Fruit fly (Drosophila melanogaster) whole organism, prepupa: ENCODE data around the gene CG17570.

Experiments used
- Blimp-1 ChIP-seq: fragments of 200-800 bp; sonication (Bioruptor generic); optimal IDR thresholded peaks from 3 replicates; lab custom pipeline; 2017; ENCODE audit warnings: missing biosample characterization, missing genetic modification characterization, mild to moderate bottlenecking, moderate library complexity, missing genetic modification reagents
- CG10631 ChIP-seq: fragments of 200-800 bp; sonication (Bioruptor generic); optimal IDR thresholded peaks from 2 replicates; lab custom pipeline; 2016; ENCODE audit warnings: missing biosample characterization, missing genetic modification characterization
- CG10669 ChIP-seq: fragments of 200-800 bp; sonication (Bioruptor generic); optimal IDR thresholded peaks from 3 replicates; lab custom pipeline; 2018; ENCODE audit warnings: missing biosample characterization, mild to moderate bottlenecking, missing genetic modification characterization, moderate library complexity
- CG11294 ChIP-seq: fragments of 200-800 bp; sonication (Bioruptor generic); IDR thresholded peaks from 2 replicates; pipeline ENCODE4 v1.3.6; 2022; ENCODE audit warnings: missing biosample characterization, missing genetic modification characterization
- CG11902 ChIP-seq: fragments of 200-800 bp; sonication (Bioruptor generic); optimal IDR thresholded peaks from 3 replicates; lab custom pipeline; 2016; ENCODE audit warnings: missing biosample characterization, missing genetic modification characterization
- CG15336 ChIP-seq: fragments of 200-800 bp; sonication (Bioruptor generic); IDR thresholded peaks from 2 replicates; pipeline ENCODE4 v1.3.6; 2022; ENCODE audit warnings: missing biosample characterization, missing genetic modification characterization
- CG16779 ChIP-seq: fragments of 200-800 bp; sonication (Bioruptor generic); optimal IDR thresholded peaks from 3 replicates; lab custom pipeline; 2017; ENCODE audit warnings: missing biosample characterization, mild to moderate bottlenecking, missing genetic modification characterization
- CG3032 ChIP-seq: fragments of 200-800 bp; optimal IDR thresholded peaks from 2 replicates; lab custom pipeline; 2019; ENCODE audit warnings: missing biosample characterization, mild to moderate bottlenecking, missing genetic modification characterization, moderate library complexity
- CG31627 ChIP-seq: fragments of 200-800 bp; sonication (Bioruptor generic); optimal IDR thresholded peaks from 3 replicates; lab custom pipeline; 2016; ENCODE audit warnings: missing biosample characterization, missing genetic modification characterization
- CG32006 ChIP-seq: fragments of 200-800 bp; sonication (Bioruptor generic); optimal IDR thresholded peaks from 3 replicates; lab custom pipeline; 2017; ENCODE audit warnings: missing biosample characterization, mild to moderate bottlenecking, missing genetic modification characterization
- CG34406 ChIP-seq: fragments of 200-800 bp; sonication (Bioruptor generic); optimal IDR thresholded peaks from 3 replicates; lab custom pipeline; 2016; ENCODE audit warnings: missing biosample characterization, missing genetic modification characterization
- CG6163 ChIP-seq: fragments of 200-800 bp; sonication (Bioruptor generic); IDR thresholded peaks from 3 replicates; pipeline ENCODE4 v1.3.6; 2022; ENCODE audit warnings: missing biosample characterization, missing genetic modification characterization
- CG6276 ChIP-seq: fragments of 200-800 bp; sonication (Bioruptor generic); optimal IDR thresholded peaks from 2 replicates; lab custom pipeline; 2017; ENCODE audit warnings: missing biosample characterization, mild to moderate bottlenecking, missing genetic modification characterization
- CG6808 ChIP-seq: fragments of 200-800 bp; sonication (Bioruptor generic); optimal IDR thresholded peaks from 3 replicates; lab custom pipeline; 2017; ENCODE audit warnings: missing biosample characterization, missing genetic modification characterization, mild to moderate bottlenecking, moderate library complexity, missing genetic modification reagents
- CG7368 ChIP-seq: fragments of 200-800 bp; sonication (Bioruptor generic); optimal IDR thresholded peaks from 3 replicates; lab custom pipeline; 2016; ENCODE audit warnings: missing biosample characterization, missing genetic modification characterization
- CG8319 ChIP-seq: fragments of 200-800 bp; sonication (Bioruptor generic); optimal IDR thresholded peaks from 3 replicates; lab custom pipeline; 2016; ENCODE audit warnings: missing biosample characterization, missing genetic modification characterization
- CG9139 ChIP-seq: fragments of 200-800 bp; sonication (Bioruptor generic); optimal IDR thresholded peaks from 3 replicates; lab custom pipeline; 2017; ENCODE audit warnings: missing biosample characterization, mild to moderate bottlenecking, missing genetic modification characterization
- Eip93F ChIP-seq: fragments of 200-800 bp; sonication (Bioruptor generic); optimal IDR thresholded peaks from 2 replicates; lab custom pipeline; 2016; ENCODE audit warnings: missing biosample characterization, mild to moderate bottlenecking, missing genetic modification characterization
- Ets21C ChIP-seq: fragments of 200-800 bp; sonication (Bioruptor generic); optimal IDR thresholded peaks from 3 replicates; lab custom pipeline; 2016; ENCODE audit warnings: missing biosample characterization, missing genetic modification characterization
- Ets96B ChIP-seq: fragments of 200-800 bp; optimal IDR thresholded peaks from 2 replicates; lab custom pipeline; 2019; ENCODE audit warnings: missing biosample characterization, mild to moderate bottlenecking, missing genetic modification characterization, moderate library complexity
- Hr38 ChIP-seq: sonication (Bioruptor generic); optimal IDR thresholded peaks from 2 replicates; lab custom pipeline; 2016; ENCODE audit warnings: missing biosample characterization, missing genetic modification characterization
- Hr39 ChIP-seq: fragments of 200-800 bp; sonication (Bioruptor generic); optimal IDR thresholded peaks from 2 replicates; lab custom pipeline; 2016; ENCODE audit warnings: missing biosample characterization, missing genetic modification characterization
- Hr4 ChIP-seq: fragments of 200-800 bp; sonication (Bioruptor generic); optimal IDR thresholded peaks from 3 replicates; lab custom pipeline; 2016; ENCODE audit warnings: missing biosample characterization, missing genetic modification characterization
- Lpt ChIP-seq: fragments of 200-800 bp; sonication (Bioruptor generic); optimal IDR thresholded peaks from 3 replicates; lab custom pipeline; 2016; ENCODE audit warnings: missing biosample characterization, missing genetic modification characterization
- Met ChIP-seq: fragments of 200-800 bp; sonication (Bioruptor generic); optimal IDR thresholded peaks from 3 replicates; lab custom pipeline; 2016; ENCODE audit warnings: missing biosample characterization, missing genetic modification characterization
- OdsH ChIP-seq: fragments of 200-800 bp; sonication (Bioruptor generic); optimal IDR thresholded peaks from 3 replicates; lab custom pipeline; 2016; ENCODE audit warnings: missing biosample characterization, missing genetic modification characterization
- Smox ChIP-seq: fragments of 200-800 bp; sonication (Bioruptor generic); optimal IDR thresholded peaks from 3 replicates; lab custom pipeline; 2016; ENCODE audit warnings: missing biosample characterization, missing genetic modification characterization
- Sox14 ChIP-seq: fragments of 200-800 bp; sonication (Bioruptor generic); optimal IDR thresholded peaks from 3 replicates; lab custom pipeline; 2016; ENCODE audit warnings: missing biosample characterization, missing genetic modification characterization
- acj6 ChIP-seq: fragments of 200-800 bp; sonication (Bioruptor generic); optimal IDR thresholded peaks from 3 replicates; lab custom pipeline; 2016; ENCODE audit warnings: missing biosample characterization, missing genetic modification characterization
- cyc ChIP-seq: fragments of 200-800 bp; sonication (Bioruptor generic); optimal IDR thresholded peaks from 3 replicates; lab custom pipeline; 2016; ENCODE audit warnings: missing biosample characterization, missing genetic modification characterization
- dac ChIP-seq: fragments of 200-800 bp; sonication (Bioruptor generic); optimal IDR thresholded peaks from 2 replicates; lab custom pipeline; 2017; ENCODE audit warnings: missing biosample characterization, mild to moderate bottlenecking, missing genetic modification characterization
- eg ChIP-seq: fragments of 200-800 bp; sonication (Bioruptor generic); IDR thresholded peaks from 3 replicates; pipeline ENCODE4 v1.3.6; 2022; ENCODE audit warnings: missing biosample characterization, missing genetic modification characterization
- esn ChIP-seq: fragments of 200-800 bp; sonication (Bioruptor generic); optimal IDR thresholded peaks from 2 replicates; lab custom pipeline; 2016; ENCODE audit warnings: missing biosample characterization, mild to moderate bottlenecking, missing genetic modification characterization, moderate library complexity
- fd85E ChIP-seq: fragments of 200-800 bp; sonication (Bioruptor generic); optimal IDR thresholded peaks from 3 replicates; lab custom pipeline; 2016; ENCODE audit warnings: missing biosample characterization, missing genetic modification characterization
- lz ChIP-seq: fragments of 200-800 bp; sonication (Bioruptor generic); optimal IDR thresholded peaks from 3 replicates; lab custom pipeline; 2016; ENCODE audit warnings: missing biosample characterization, missing genetic modification characterization
- net ChIP-seq: fragments of 200-800 bp; sonication (Bioruptor generic); optimal IDR thresholded peaks from 3 replicates; lab custom pipeline; 2016; ENCODE audit warnings: missing biosample characterization, missing genetic modification characterization
- svp ChIP-seq: fragments of 200-800 bp; sonication (Bioruptor generic); peaks from one replicate; lab custom pipeline; 2016; ENCODE audit warnings: missing biosample characterization, missing genetic modification characterization
- topi ChIP-seq: fragments of 200-800 bp; sonication (Bioruptor generic); optimal IDR thresholded peaks from 3 replicates; lab custom pipeline; 2016; ENCODE audit warnings: missing biosample characterization, missing genetic modification characterization
- vri ChIP-seq: fragments of 200-800 bp; sonication (Bioruptor generic); optimal IDR thresholded peaks from 3 replicates; lab custom pipeline; 2016; ENCODE audit warnings: missing biosample characterization, mild to moderate bottlenecking, missing genetic modification characterization

CG17570 gene

DNA sequence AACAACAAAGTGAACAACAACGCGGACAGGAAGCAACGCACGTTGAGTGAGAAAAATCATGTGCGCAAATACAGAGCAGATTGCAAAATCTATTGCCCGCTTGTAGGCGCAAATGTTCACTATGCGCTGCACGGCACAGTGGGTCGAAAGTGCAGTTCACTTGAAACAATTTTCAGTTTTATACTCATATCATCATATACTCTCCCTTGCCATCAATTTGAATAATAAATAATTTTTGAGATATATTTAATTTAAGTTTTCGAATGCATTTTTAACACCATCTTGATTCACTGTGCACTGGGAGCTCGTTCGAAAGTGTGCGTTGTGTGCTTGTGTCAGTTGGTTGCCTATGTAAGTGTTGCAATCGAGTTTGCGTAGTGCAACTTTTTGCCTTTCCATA lies 3.0 kb upstream of the CG17570 start (continued):
- TF ChIP-seq dac (GFP tag; lab: Kevin White, UChicago) (peak; percentile 72), acj6 (GFP tag; lab: Kevin White, UChicago) (peak; percentile 79), CG8319 (GFP tag; lab: Kevin White, UChicago) (peak; percentile 40), CG10631 (GFP tag; lab: Kevin White, UChicago) (peak; percentile 75), CG3032 (tag; lab: Kevin White, UChicago) (peak; percentile 54), CG15336 (GFP tag; lab: Robert Waterston, UW) (peak; percentile 84), CG34406 (GFP tag; lab: Kevin White, UChicago) (peak; percentile 61), CG31627 (peak; percentile 72), Ets21C (GFP tag; lab: Kevin White, UChicago) (peak; percentile 57), esn (GFP tag; lab: Kevin White, UChicago) (peak; percentile 71), eg (peak; percentile 90), Met (peak; percentile 71), CG11294 (peak; percentile 55)

- TF ChIP-seq CG15336 (GFP tag; lab: Robert Waterston, UW) (no peak), cyc (GFP tag; lab: Kevin White, UChicago) (peak; percentile 22), svp (GFP tag; lab: Kevin White, UChicago) (peak; percentile 64), Lpt (GFP tag; lab: Kevin White, UChicago) (no peak), CG6808 (no peak), Hr4 (GFP tag; lab: Kevin White, UChicago) (no peak), topi (GFP tag; lab: Kevin White, UChicago) (no peak), Met (peak; percentile 16), CG31627 (peak; percentile 17), Hr39 (GFP tag; lab: Kevin White, UChicago) (peak; percentile 16), Eip93F (GFP tag; lab: Kevin White, UChicago) (no peak), Blimp-1 (GFP tag; lab: Kevin White, UChicago) (no peak), lz (GFP tag; lab: Kevin White, UChicago) (peak; percentile 29), vri (GFP tag; lab: Kevin White, UChicago) (peak; percentile 78), CG6276 (GFP tag; lab: Kevin White, UChicago) (no peak), CG6163 (GFP tag; lab: Robert Waterston, UW) (no peak), CG11294 (no peak), Ets21C (GFP tag; lab: Kevin White, UChicago) (no peak), OdsH (GFP tag; lab: Kevin White, UChicago) (no peak), Smox (peak; percentile 10), CG7368 (no peak)
Observed at dm6 chr2L:20264568-20265547, 634 bp upstream of the CG17570 start.

dm6 chr2L:20263050-20263449 lies 1.2 kb downstream of the CG17570 start:
- TF ChIP-seq CG10669 = no peak
- no peak for TF ChIP-seq CG11294
- TF ChIP-seq Eip93F (GFP tag; lab: Kevin White, UChicago) = no peak
- TF ChIP-seq CG9139 (GFP tag; lab: Kevin White, UChicago) = no peak

dm6 chr2L:20257092-20257491 lies 7.1 kb downstream of the CG17570 start, which contains the start of gene CG17571:
Gene CG17571 (minus strand): TSS chr2L:20257192.
- TF ChIP-seq CG3032 (tag; lab: Kevin White, UChicago) (no peak), Sox14 (GFP tag; lab: Kevin White, UChicago) (no peak), CG11902 (GFP tag; lab: Kevin White, UChicago) (no peak), CG8319 (GFP tag; lab: Kevin White, UChicago) (no peak), topi (GFP tag; lab: Kevin White, UChicago) (no peak), CG16779 (no peak), Met (no peak), Ets96B (tag; lab: Kevin White, UChicago) (no peak), CG6276 (GFP tag; lab: Kevin White, UChicago) (no peak), Hr38 (no peak), net (no peak), CG32006 (GFP tag; lab: Kevin White, UChicago) (no peak), fd85E (GFP tag; lab: Kevin White, UChicago) (no peak), Hr4 (GFP tag; lab: Kevin White, UChicago) (no peak)
- TF ChIP-seq, all 60 proteins: peak for 0
